Fruit fly (Drosophila melanogaster) whole organism, embryonic: Measurements from ENCODE around the gene brat.
A peak's percentile ranks its signal among the peaks of the same experiment; 100 is the strongest.

Experiments used
- Aef1 ChIP-seq: fragments of 200-800 bp; sonication (Bioruptor generic); IDR thresholded peaks from 3 replicates; pipeline ENCODE4 v1.3.6; 2022; ENCODE audit warnings: missing biosample characterization, missing genetic modification characterization
- Atf-2 ChIP-seq: fragments of 200-800 bp; sonication (Bioruptor generic); optimal IDR thresholded peaks from 2 replicates; lab custom pipeline; 2016; ENCODE audit warnings: missing biosample characterization, missing genetic modification characterization
- CG12299 ChIP-seq: fragments of 200-800 bp; sonication (Bioruptor generic); optimal IDR thresholded peaks from 2 replicates; lab custom pipeline; 2018; ENCODE audit warnings: missing biosample characterization, mild to moderate bottlenecking, missing genetic modification characterization
- CG14965 ChIP-seq: fragments of 200-800 bp; sonication (Bioruptor generic); optimal IDR thresholded peaks from 2 replicates; lab custom pipeline; 2016; ENCODE audit warnings: missing biosample characterization, missing genetic modification characterization, borderline replicate concordance
- CG17385 ChIP-seq: fragments of 200-800 bp; sonication (Bioruptor generic); optimal IDR thresholded peaks from 3 replicates; lab custom pipeline; 2018; ENCODE audit warnings: missing biosample characterization, mild to moderate bottlenecking, missing genetic modification characterization
- CG17568 ChIP-seq: fragments of 200-800 bp; sonication (Bioruptor generic); optimal IDR thresholded peaks from 2 replicates; lab custom pipeline; 2018; ENCODE audit warnings: missing biosample characterization, mild to moderate bottlenecking, missing genetic modification characterization, moderate library complexity
- CG18262 ChIP-seq: fragments of 200-800 bp; optimal IDR thresholded peaks from 3 replicates; lab custom pipeline; 2019; ENCODE audit warnings: missing biosample characterization, mild to moderate bottlenecking, missing genetic modification characterization, moderate library complexity
- CG2202 ChIP-seq: fragments of 200-800 bp; sonication (Bioruptor generic); optimal IDR thresholded peaks from 2 replicates; lab custom pipeline; 2018; ENCODE audit warnings: missing biosample characterization, mild to moderate bottlenecking, missing genetic modification characterization
- CG30020 ChIP-seq: fragments of 200-800 bp; optimal IDR thresholded peaks from 2 replicates; lab custom pipeline; 2019; ENCODE audit warnings: missing biosample characterization, mild to moderate bottlenecking, missing genetic modification characterization, moderate library complexity
- CG30403 ChIP-seq: fragments of 200-800 bp; sonication (Bioruptor generic); optimal IDR thresholded peaks from 3 replicates; lab custom pipeline; 2016; ENCODE audit warnings: missing biosample characterization, missing genetic modification characterization
- CG3838 ChIP-seq: fragments of 200-800 bp; sonication (Bioruptor generic); optimal IDR thresholded peaks from 3 replicates; lab custom pipeline; 2016; ENCODE audit warnings: missing biosample characterization, missing genetic modification characterization
- CG42726 ChIP-seq: fragments of 200-800 bp; sonication (Bioruptor generic); IDR thresholded peaks from 2 replicates; pipeline ENCODE4 v1.3.6; 2022; ENCODE audit warnings: missing biosample characterization, missing genetic modification characterization; ENCODE audit not compliant: partially characterized antibody
- CG4328 ChIP-seq: fragments of 200-800 bp; sonication (Bioruptor generic); optimal IDR thresholded peaks from 3 replicates; lab custom pipeline; 2017; ENCODE audit warnings: missing biosample characterization, missing genetic modification reagents, missing genetic modification characterization
- CG4617 ChIP-seq: fragments of 200-800 bp; sonication (Bioruptor generic); optimal IDR thresholded peaks from 3 replicates; lab custom pipeline; 2016; ENCODE audit warnings: missing biosample characterization, missing genetic modification characterization, borderline replicate concordance
- CG4820 ChIP-seq: fragments of 200-800 bp; sonication (Bioruptor generic); optimal IDR thresholded peaks from 3 replicates; lab custom pipeline; 2016; ENCODE audit warnings: missing biosample characterization, missing genetic modification characterization
- CG5180 ChIP-seq: fragments of 200-800 bp; sonication (Bioruptor generic); optimal IDR thresholded peaks from 3 replicates; lab custom pipeline; 2017; ENCODE audit warnings: missing biosample characterization, missing genetic modification characterization, mild to moderate bottlenecking, moderate library complexity, missing genetic modification reagents
- CG9797 ChIP-seq: fragments of 200-800 bp; sonication (Bioruptor generic); optimal IDR thresholded peaks from 3 replicates; lab custom pipeline; 2018; ENCODE audit warnings: missing biosample characterization, mild to moderate bottlenecking, missing genetic modification characterization
- CTCF ChIP-seq: fragments of 200-800 bp; sonication (Bioruptor generic); optimal IDR thresholded peaks from 2 replicates; lab custom pipeline; 2017; ENCODE audit warnings: missing biosample characterization, mild to moderate bottlenecking, missing genetic modification characterization, moderate library complexity
- D19B ChIP-seq: fragments of 200-800 bp; sonication (Bioruptor generic); optimal IDR thresholded peaks from 2 replicates; lab custom pipeline; 2017; ENCODE audit warnings: missing biosample characterization, mild to moderate bottlenecking, missing genetic modification characterization
- Dref ChIP-seq: fragments of 200-800 bp; sonication (Bioruptor generic); IDR thresholded peaks from 2 replicates; pipeline ENCODE4 v1.3.6; 2022; ENCODE audit warnings: missing biosample characterization, missing genetic modification characterization
- Drgx ChIP-seq: fragments of 200-800 bp; sonication (Bioruptor generic); IDR thresholded peaks from 2 replicates; pipeline ENCODE4 v1.3.6; 2022; ENCODE audit warnings: missing biosample characterization, missing genetic modification characterization
- Eip74EF ChIP-seq, 2 experiments: fragments of 200-800 bp in 1 of 2; fragments of >200 bp in 1 of 2; sonication (Bioruptor generic) in 1 of 2; optimal IDR thresholded peaks; 2 replicates each; lab custom pipeline; 2017 to 2019; ENCODE audit warnings: missing biosample characterization in 2 of 2, missing genetic modification characterization in 2 of 2, mild to moderate bottlenecking in 1 of 2, moderate library complexity in 1 of 2
- Fer3 ChIP-seq: fragments of 200-800 bp; sonication (Bioruptor generic); optimal IDR thresholded peaks from 2 replicates; lab custom pipeline; 2018; ENCODE audit warnings: missing biosample characterization, mild to moderate bottlenecking, missing genetic modification characterization, moderate library complexity
- HLH54F ChIP-seq: fragments of 200-800 bp; sonication (Bioruptor generic); optimal IDR thresholded peaks from 3 replicates; lab custom pipeline; 2016; ENCODE audit warnings: missing biosample characterization, missing genetic modification characterization
- HLHmδ ChIP-seq: fragments of 200-800 bp; sonication (Bioruptor generic); optimal IDR thresholded peaks from 2 replicates; lab custom pipeline; 2018; ENCODE audit warnings: missing biosample characterization, mild to moderate bottlenecking, missing genetic modification characterization, moderate library complexity
- MTF-1 ChIP-seq: fragments of 200-800 bp; sonication (Bioruptor generic); optimal IDR thresholded peaks from 2 replicates; lab custom pipeline; 2018; ENCODE audit warnings: missing biosample characterization, mild to moderate bottlenecking, missing genetic modification characterization, borderline replicate concordance
- Spps ChIP-seq: fragments of 200-800 bp; sonication (Bioruptor generic); optimal IDR thresholded peaks from 2 replicates; lab custom pipeline; 2018; ENCODE audit warnings: missing biosample characterization, mild to moderate bottlenecking, missing genetic modification characterization
- Sry-δ ChIP-seq: fragments of 200-800 bp; sonication (Bioruptor generic); optimal IDR thresholded peaks from 2 replicates; lab custom pipeline; 2016; ENCODE audit warnings: missing biosample characterization, missing genetic modification characterization
- Stat92E ChIP-seq, 3 experiments: fragments of >200 bp in 2 of 3; fragments of 200-800 bp in 1 of 3; sonication (Bioruptor generic) in 1 of 3; optimal IDR thresholded peaks; 2 replicates each; lab custom pipeline; 2017 to 2019; ENCODE audit warnings: missing biosample characterization in 3 of 3, missing genetic modification characterization in 3 of 3, mild to moderate bottlenecking in 1 of 3, moderate library complexity in 1 of 3
- TFAM ChIP-seq: fragments of 200-800 bp; sonication (Bioruptor generic); optimal IDR thresholded peaks from 2 replicates; lab custom pipeline; 2017; ENCODE audit warnings: missing biosample characterization, missing genetic modification characterization, inconsistent platforms
- aop ChIP-seq: fragments of 200-800 bp; sonication (Bioruptor generic); IDR thresholded peaks from 2 replicates; pipeline ENCODE4 v1.3.6; 2022; ENCODE audit warnings: missing biosample characterization, missing genetic modification characterization
- bab2 ChIP-seq: fragments of 200-800 bp; sonication (Bioruptor generic); optimal IDR thresholded peaks from 2 replicates; lab custom pipeline; 2016; ENCODE audit warnings: missing biosample characterization, missing genetic modification characterization
- bowl ChIP-seq: fragments of 200-800 bp; sonication (Bioruptor generic); IDR thresholded peaks from 2 replicates; pipeline ENCODE4 v1.3.6; 2022; ENCODE audit warnings: missing biosample characterization, missing genetic modification characterization
- cg ChIP-seq: fragments of 200-800 bp; sonication (Bioruptor generic); optimal IDR thresholded peaks from 3 replicates; lab custom pipeline; 2019; ENCODE audit warnings: missing biosample characterization, mild to moderate bottlenecking, missing genetic modification characterization, moderate library complexity
- crc ChIP-seq: fragments of 200-800 bp; sonication (Bioruptor generic); optimal IDR thresholded peaks from 2 replicates; lab custom pipeline; 2016; ENCODE audit warnings: missing biosample characterization, missing genetic modification characterization
- da ChIP-seq: fragments of 200-800 bp; sonication (Bioruptor generic); optimal IDR thresholded peaks from 2 replicates; lab custom pipeline; 2016; ENCODE audit warnings: missing biosample characterization, missing genetic modification characterization
- dan ChIP-seq: fragments of 200-800 bp; sonication (Bioruptor generic); IDR thresholded peaks from 2 replicates; pipeline ENCODE4 v1.3.6; 2022; ENCODE audit warnings: missing biosample characterization, missing genetic modification characterization
- dmrt11E ChIP-seq: fragments of 200-800 bp; sonication (Bioruptor generic); optimal IDR thresholded peaks from 3 replicates; lab custom pipeline; 2018; ENCODE audit warnings: missing biosample characterization, mild to moderate bottlenecking, missing genetic modification characterization, moderate library complexity
- exex ChIP-seq: fragments of 200-800 bp; sonication (Bioruptor generic); optimal IDR thresholded peaks from 4 replicates; lab custom pipeline; 2018; ENCODE audit warnings: missing biosample characterization, mild to moderate bottlenecking, missing genetic modification characterization, moderate library complexity
- fru ChIP-seq: fragments of >200 bp; optimal IDR thresholded peaks from 2 replicates; lab custom pipeline; 2017
- gcm2 ChIP-seq: fragments of 200-800 bp; sonication (Bioruptor generic); optimal IDR thresholded peaks from 2 replicates; lab custom pipeline; 2016; ENCODE audit warnings: missing biosample characterization, missing genetic modification characterization
- grau ChIP-seq: fragments of 200-800 bp; optimal IDR thresholded peaks from 3 replicates; lab custom pipeline; 2019; ENCODE audit warnings: missing biosample characterization, mild to moderate bottlenecking, missing genetic modification characterization, moderate library complexity
- inv ChIP-seq: fragments of 200-800 bp; sonication (Bioruptor generic); IDR thresholded peaks from 2 replicates; pipeline ENCODE4 v1.3.6; 2022; ENCODE audit warnings: missing biosample characterization, missing genetic modification characterization; ENCODE audit not compliant: partially characterized antibody
- kah ChIP-seq: fragments of 200-800 bp; sonication (Bioruptor generic); optimal IDR thresholded peaks from 2 replicates; lab custom pipeline; 2018; ENCODE audit warnings: missing biosample characterization, mild to moderate bottlenecking, missing genetic modification characterization
- lola ChIP-seq, 3 experiments: fragments of >200 bp in 2 of 3; fragments of 200-800 bp in 1 of 3; sonication (Bioruptor generic) in 1 of 3; optimal IDR thresholded peaks; 2 replicates each; lab custom pipeline; 2017 to 2019; ENCODE audit warnings: missing biosample characterization in 3 of 3, missing genetic modification characterization in 3 of 3, mild to moderate bottlenecking in 1 of 3, moderate library complexity in 1 of 3
- mld ChIP-seq: fragments of 200-800 bp; sonication (Bioruptor generic); IDR thresholded peaks from 3 replicates; pipeline ENCODE4 v1.3.6; 2022; ENCODE audit warnings: missing biosample characterization, missing genetic modification characterization; ENCODE audit not compliant: partially characterized antibody
- sisA ChIP-seq: fragments of 200-800 bp; sonication (Bioruptor generic); IDR thresholded peaks from 2 replicates; pipeline ENCODE4 v1.3.6; 2022; ENCODE audit warnings: missing biosample characterization, missing genetic modification characterization
- sug ChIP-seq: fragments of 200-800 bp; optimal IDR thresholded peaks from 2 replicates; lab custom pipeline; 2019; ENCODE audit warnings: missing biosample characterization, mild to moderate bottlenecking, missing genetic modification characterization, moderate library complexity
- tap ChIP-seq: fragments of 200-800 bp; optimal IDR thresholded peaks from 3 replicates; lab custom pipeline; 2019; ENCODE audit warnings: missing biosample characterization, mild to moderate bottlenecking, missing genetic modification characterization, moderate library complexity
- tio ChIP-seq: fragments of 200-800 bp; sonication (Bioruptor generic); optimal IDR thresholded peaks from 2 replicates; lab custom pipeline; 2017; ENCODE audit warnings: missing biosample characterization, missing genetic modification characterization, inconsistent platforms
- zen ChIP-seq: fragments of 200-800 bp; sonication (Bioruptor generic); optimal IDR thresholded peaks from 3 replicates; lab custom pipeline; 2018; ENCODE audit warnings: missing biosample characterization, mild to moderate bottlenecking, missing genetic modification characterization, moderate library complexity

Gene brat

DNA sequence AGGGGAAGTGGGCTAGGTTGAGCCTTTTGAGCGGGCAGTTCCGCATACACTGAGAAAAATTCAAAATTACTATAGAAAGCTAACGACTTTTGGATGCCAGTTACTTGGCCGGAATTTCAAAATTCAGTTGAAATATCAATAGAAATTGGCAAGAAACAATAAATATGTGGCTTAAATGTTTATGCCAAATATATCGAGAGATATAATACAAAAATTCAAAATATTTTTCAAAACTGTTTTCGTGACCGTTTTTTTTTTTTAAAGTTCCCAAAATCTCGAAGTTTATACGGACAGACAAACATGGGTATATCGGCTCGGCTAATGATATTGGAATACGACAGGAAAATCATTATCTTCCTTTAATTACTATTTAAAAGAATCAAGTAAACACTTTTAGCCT is 12.6 kb upstream of the brat start (continued):
- TF ChIP-seq CG42726 = no peak
- TF ChIP-seq cg (GFP tag; lab: Kevin White, UChicago) = no peak
- no peak for TF ChIP-seq bowl (GFP tag; lab: Robert Waterston, UW)
- no peak for TF ChIP-seq Sry-δ (GFP tag; lab: Kevin White, UChicago)
- TF ChIP-seq fru (lab: Kevin White, UChicago) = no peak
- no peak for TF ChIP-seq lola (GFP tag; optimal IDR thresholded peaks at IDR 0.05; lab: Kevin White, UChicago)
- no peak for TF ChIP-seq grau
- no peak for TF ChIP-seq inv (GFP tag; lab: Robert Waterston, UW)
- peak; percentile 42 for TF ChIP-seq Fer3 (tag; lab: Kevin White, UChicago)
- no peak for TF ChIP-seq HLHmδ (GFP tag; lab: Kevin White, UChicago)
- TF ChIP-seq CG4328 = no peak
- TF ChIP-seq Drgx (GFP tag; lab: Robert Waterston, UW) = peak; percentile 24
- TF ChIP-seq Eip74EF (GFP tag; optimal IDR thresholded peaks at IDR 0.05; lab: Kevin White, UChicago) = no peak
- no peak for TF ChIP-seq CTCF (GFP tag; lab: Kevin White, UChicago)
- no peak for TF ChIP-seq Stat92E (GFP tag; optimal IDR thresholded peaks at IDR 0.05; lab: Kevin White, UChicago)
- TF ChIP-seq CG18262 (tag; lab: Kevin White, UChicago) = peak; percentile 52
- peak; percentile 37 for TF ChIP-seq HLH54F (GFP tag; lab: Kevin White, UChicago)
- no peak for TF ChIP-seq Atf-2
- TF ChIP-seq Spps (tag; lab: Kevin White, UChicago) = no peak
- no peak for TF ChIP-seq gcm2 (GFP tag; lab: Kevin White, UChicago)
- no peak for TF ChIP-seq tio
- no peak for TF ChIP-seq Dref (GFP tag; lab: Robert Waterston, UW)
- no peak for TF ChIP-seq CG9797
- no peak for TF ChIP-seq da (GFP tag; lab: Kevin White, UChicago)
- TF ChIP-seq CG2202 (tag; lab: Kevin White, UChicago) = no peak
- no peak for TF ChIP-seq Aef1 (GFP tag; lab: Robert Waterston, UW)
- no peak for TF ChIP-seq CG12299 (tag; lab: Kevin White, UChicago)
- TF ChIP-seq CG30020 (tag; lab: Kevin White, UChicago) = no peak
- TF ChIP-seq dan (GFP tag; lab: Robert Waterston, UW) = no peak
- TF ChIP-seq sisA (GFP tag; lab: Robert Waterston, UW) = 0 out of 2 replicates have a peak, but pooled peaks have one; percentile 9
- TF ChIP-seq kah (GFP tag; lab: Kevin White, UChicago) = no peak
- peak; percentile 31 for TF ChIP-seq CG4820 (GFP tag; lab: Kevin White, UChicago)
- no peak for TF ChIP-seq aop (GFP tag; lab: Robert Waterston, UW)
- no peak for TF ChIP-seq dmrt11E (tag; lab: Kevin White, UChicago)
- no peak for TF ChIP-seq MTF-1 (GFP tag; lab: Kevin White, UChicago)
- no peak for TF ChIP-seq zen
- no peak for TF ChIP-seq CG3838 (GFP tag; lab: Kevin White, UChicago)
- no peak for TF ChIP-seq CG14965 (GFP tag; lab: Kevin White, UChicago)
- no peak for TF ChIP-seq CG17385
- TF ChIP-seq CG4617 = no peak
- TF ChIP-seq tap = no peak
- no peak for TF ChIP-seq sug
- no peak for TF ChIP-seq exex (tag; lab: Kevin White, UChicago)
- TF ChIP-seq mld (GFP tag; lab: Robert Waterston, UW) = no peak
- peak; percentile 6 for TF ChIP-seq crc
- TF ChIP-seq CG30403 (GFP tag; lab: Kevin White, UChicago) = peak; percentile 61
- no peak for TF ChIP-seq D19B (GFP tag; lab: Kevin White, UChicago)
- TF ChIP-seq bab2 (GFP tag; lab: Kevin White, UChicago) = no peak
- TF ChIP-seq CG5180 (GFP tag; lab: Kevin White, UChicago) = no peak
- no peak for TF ChIP-seq TFAM (GFP tag; lab: Kevin White, UChicago)
- TF ChIP-seq CG17568 (GFP tag; lab: Kevin White, UChicago) = no peak
